Worm (Caenorhabditis elegans): Measurements from ENCODE around the gene ZK813.6.

Gene ZK813.6

DNA sequence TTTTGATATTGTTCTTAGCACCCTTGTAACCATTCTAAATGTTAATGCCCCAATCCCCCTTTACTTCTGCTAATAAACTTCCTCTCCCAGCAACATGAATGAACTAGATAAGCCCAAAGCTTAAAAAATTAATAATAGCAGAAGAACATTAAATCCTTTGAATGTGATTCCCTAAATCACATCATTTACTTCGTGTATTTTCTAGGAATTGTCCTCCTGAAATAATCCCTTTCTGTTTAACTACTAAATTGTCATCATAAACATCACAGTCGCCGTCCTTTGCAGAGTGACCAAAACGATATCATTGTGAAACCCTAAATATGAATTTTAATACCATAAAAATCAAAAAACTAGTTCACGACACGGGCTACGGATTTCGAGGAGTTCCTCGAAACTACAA, 8.6 kb upstream of the ZK813.6 start:
- TF ChIP-seq nfya-1 (tag; optimal IDR thresholded peaks at IDR 0.05; ENCODE audit: insufficient read depth), result no peak
- TF ChIP-seq elt-3 (tag; optimal IDR thresholded peaks at IDR 0.05), result no peak
- TF ChIP-seq egl-27 (tag; optimal IDR thresholded peaks at IDR 0.05), result no peak
- no peak for TF ChIP-seq skn-1 (tag; optimal IDR thresholded peaks at IDR 0.05)
- no peak for TF ChIP-seq nhr-77 (tag; optimal IDR thresholded peaks at IDR 0.05)
- TF ChIP-seq jun-1 (tag; optimal IDR thresholded peaks at IDR 0.05), result no peak
- TF ChIP-seq pha-4 (tag; optimal IDR thresholded peaks at IDR 0.05), result no peak
- no peak for TF ChIP-seq lsy-12 (tag; optimal IDR thresholded peaks at IDR 0.05)
- no peak for TF ChIP-seq nhr-12 (tag; optimal IDR thresholded peaks at IDR 0.05)
- no peak for TF ChIP-seq ztf-11 (tag; optimal IDR thresholded peaks at IDR 0.05)
- TF ChIP-seq unc-39 (tag; optimal IDR thresholded peaks at IDR 0.05), result no peak
- no peak for TF ChIP-seq hmg-11 (tag; optimal IDR thresholded peaks at IDR 0.05)

DNA sequence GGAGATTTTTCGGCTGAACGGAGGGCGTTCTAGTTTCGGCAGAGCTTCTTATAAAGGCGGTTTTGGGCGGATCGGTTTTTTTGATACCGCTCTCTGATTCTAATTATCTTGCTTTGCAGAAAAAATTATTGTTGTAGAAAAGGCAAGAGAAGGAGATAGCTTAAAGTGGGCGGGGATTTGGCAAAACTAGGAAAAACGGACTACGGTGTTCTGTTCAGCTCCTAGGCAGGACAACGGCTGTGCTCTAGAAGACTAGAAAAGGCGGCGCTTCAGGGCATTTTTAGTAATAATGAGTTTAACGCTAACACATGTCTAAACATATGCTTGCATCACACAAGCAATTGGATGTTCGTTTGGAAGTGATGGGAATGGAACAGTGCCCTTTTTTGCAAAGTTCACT, 5.5 kb upstream of the ZK813.6 start, which contains the start of gene C04F6.7:
TSS of gene C04F6.7 (minus strand) at position 101 of the 400 bp plus-strand sequence.
- TF ChIP-seq fos-1 (tag; optimal IDR thresholded peaks at IDR 0.05) (no peak), ceh-82 (tag; optimal IDR thresholded peaks at IDR 0.05) (no peak), unc-62 (GFP tag; optimal IDR thresholded peaks at IDR 0.05) (no peak), daf-12 (tag; optimal IDR thresholded peaks at IDR 0.05) (no peak), snpc-4 (tag; optimal IDR thresholded peaks at IDR 0.05) (no peak), elt-1 (tag; optimal IDR thresholded peaks at IDR 0.05) (no peak), nhr-23 (tag; optimal IDR thresholded peaks at IDR 0.05) (no peak), pqm-1 (tag; optimal IDR thresholded peaks at IDR 0.05) (no peak), nfya-1 (tag; optimal IDR thresholded peaks at IDR 0.05; ENCODE audit: insufficient read depth) (no peak), nhr-12 (tag; optimal IDR thresholded peaks at IDR 0.05) (no peak), fkh-2 (tag; optimal IDR thresholded peaks at IDR 0.05) (no peak), mdl-1 (tag; optimal IDR thresholded peaks at IDR 0.05) (no peak), zag-1 (tag; optimal IDR thresholded peaks at IDR 0.05) (no peak), nhr-28 (tag; optimal IDR thresholded peaks at IDR 0.05) (no peak), unc-39 (tag; optimal IDR thresholded peaks at IDR 0.05) (no peak), mml-1 (tag; optimal IDR thresholded peaks at IDR 0.05) (no peak), nhr-67 (tag; optimal IDR thresholded peaks at IDR 0.05) (no peak), ZK546.5 (tag; optimal IDR thresholded peaks at IDR 0.05) (no peak)

DNA sequence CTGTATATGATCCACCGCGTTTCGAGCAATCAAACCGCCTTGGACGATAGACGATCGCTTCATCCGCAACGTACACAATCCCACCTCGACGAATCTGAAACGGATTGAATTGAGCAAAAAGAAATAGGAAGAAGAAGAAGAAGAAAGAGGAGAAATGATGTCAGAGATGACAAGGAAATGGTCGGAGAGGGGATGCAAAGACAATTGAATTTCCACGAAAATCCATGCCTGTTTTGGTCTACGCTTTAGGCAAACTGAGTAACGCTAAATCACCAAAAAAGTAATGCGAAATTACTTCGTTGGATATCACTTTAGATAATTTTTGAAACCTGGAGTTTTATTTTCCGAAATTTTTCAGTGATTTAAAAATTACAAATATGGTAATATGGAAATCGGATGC, 4.5 kb downstream of the ZK813.6 start:
- peak; percentile 35 for TF ChIP-seq fkh-10 (GFP tag; optimal IDR thresholded peaks at IDR 0.05)
- TF ChIP-seq fkh-2 (tag; optimal IDR thresholded peaks at IDR 0.05), result no peak

- no peak for TF ChIP-seq egl-27 (tag; optimal IDR thresholded peaks at IDR 0.05)
- no peak for TF ChIP-seq ZK546.5 (tag; optimal IDR thresholded peaks at IDR 0.05)
- no peak for TF ChIP-seq nhr-28 (tag; optimal IDR thresholded peaks at IDR 0.05)
- TF ChIP-seq ztf-4 (tag; optimal IDR thresholded peaks at IDR 0.05), result no peak
- no peak for TF ChIP-seq pha-4 (tag; optimal IDR thresholded peaks at IDR 0.05)
- no peak for TF ChIP-seq nhr-12 (tag; optimal IDR thresholded peaks at IDR 0.05)
- no peak for TF ChIP-seq ceh-16 (tag; optimal IDR thresholded peaks at IDR 0.05)
- no peak for TF ChIP-seq eor-1 (tag; optimal IDR thresholded peaks at IDR 0.05)
- no peak for TF ChIP-seq nhr-25 (tag; optimal IDR thresholded peaks at IDR 0.05)
- no peak for TF ChIP-seq mml-1 (tag; optimal IDR thresholded peaks at IDR 0.05)
- no peak for TF ChIP-seq snpc-4 (tag; optimal IDR thresholded peaks at IDR 0.05)
- TF ChIP-seq nhr-11 (tag; optimal IDR thresholded peaks at IDR 0.05), result no peak
- no peak for TF ChIP-seq elt-2 (tag; optimal IDR thresholded peaks at IDR 0.05)
- no peak for TF ChIP-seq nhr-76 (tag; optimal IDR thresholded peaks at IDR 0.05)
- TF ChIP-seq tbx-2 (tag; optimal IDR thresholded peaks at IDR 0.05), result no peak
- no peak for TF ChIP-seq ceh-9 (tag; optimal IDR thresholded peaks at IDR 0.05)
- TF ChIP-seq nhr-67 (tag; optimal IDR thresholded peaks at IDR 0.05), result no peak
- TF ChIP-seq elt-3 (tag; optimal IDR thresholded peaks at IDR 0.05), result no peak
- TF ChIP-seq R02D3.7 (tag; optimal IDR thresholded peaks at IDR 0.05), result no peak
These were observed 5.4 kb downstream of the ZK813.6 start, which contains the start of gene ZK813.4 for ce11 chrX:3430020-3430419. Gene ZK813.4, minus strand, starts transcription at chrX:3430120.

All from whole organism, L3 larva.